Fruit fly (Drosophila melanogaster) whole organism, prepupa: ENCODE measurements around the gene CG32681.
A peak's percentile ranks its signal among the peaks of the same experiment; 100 is the strongest.

ENCODE experiments used
- CG10631 ChIP-seq: fragments of 200-800 bp; sonication (Bioruptor generic); optimal IDR thresholded peaks from 2 replicates; lab custom pipeline; 2016; ENCODE audit warnings: missing biosample characterization, missing genetic modification characterization
- CG10669 ChIP-seq: fragments of 200-800 bp; sonication (Bioruptor generic); optimal IDR thresholded peaks from 3 replicates; lab custom pipeline; 2018; ENCODE audit warnings: missing biosample characterization, mild to moderate bottlenecking, missing genetic modification characterization, moderate library complexity
- CG11762 ChIP-seq: fragments of 200-800 bp; sonication (Bioruptor generic); optimal IDR thresholded peaks from 3 replicates; lab custom pipeline; 2016; ENCODE audit warnings: missing biosample characterization, missing genetic modification characterization; ENCODE audit not compliant: insufficient read depth
- CG15336 ChIP-seq: fragments of 200-800 bp; sonication (Bioruptor generic); IDR thresholded peaks from 2 replicates; pipeline ENCODE4 v1.3.6; 2022; ENCODE audit warnings: missing biosample characterization, missing genetic modification characterization
- CG1621 ChIP-seq: fragments of 200-800 bp; sonication (Bioruptor generic); optimal IDR thresholded peaks from 3 replicates; lab custom pipeline; 2018; ENCODE audit warnings: missing biosample characterization, mild to moderate bottlenecking, missing genetic modification characterization
- CG3032 ChIP-seq: fragments of 200-800 bp; optimal IDR thresholded peaks from 2 replicates; lab custom pipeline; 2019; ENCODE audit warnings: missing biosample characterization, mild to moderate bottlenecking, missing genetic modification characterization, moderate library complexity
- CG32006 ChIP-seq: fragments of 200-800 bp; sonication (Bioruptor generic); optimal IDR thresholded peaks from 3 replicates; lab custom pipeline; 2017; ENCODE audit warnings: missing biosample characterization, mild to moderate bottlenecking, missing genetic modification characterization
- CG34406 ChIP-seq: fragments of 200-800 bp; sonication (Bioruptor generic); optimal IDR thresholded peaks from 3 replicates; lab custom pipeline; 2016; ENCODE audit warnings: missing biosample characterization, missing genetic modification characterization
- CG3919 ChIP-seq: fragments of 200-800 bp; sonication (Bioruptor generic); optimal IDR thresholded peaks from 3 replicates; lab custom pipeline; 2016; ENCODE audit warnings: missing biosample characterization, missing genetic modification characterization
- CG4318 ChIP-seq: fragments of 200-800 bp; sonication (Bioruptor generic); optimal IDR thresholded peaks from 3 replicates; lab custom pipeline; 2017; ENCODE audit warnings: missing biosample characterization, mild to moderate bottlenecking, missing genetic modification characterization
- CG6163 ChIP-seq: fragments of 200-800 bp; sonication (Bioruptor generic); IDR thresholded peaks from 3 replicates; pipeline ENCODE4 v1.3.6; 2022; ENCODE audit warnings: missing biosample characterization, missing genetic modification characterization
- CG6276 ChIP-seq: fragments of 200-800 bp; sonication (Bioruptor generic); optimal IDR thresholded peaks from 2 replicates; lab custom pipeline; 2017; ENCODE audit warnings: missing biosample characterization, mild to moderate bottlenecking, missing genetic modification characterization
- CG6792 ChIP-seq: fragments of 200-800 bp; sonication (Bioruptor generic); optimal IDR thresholded peaks from 3 replicates; lab custom pipeline; 2016; ENCODE audit warnings: missing biosample characterization, missing genetic modification characterization
- CG6808 ChIP-seq: fragments of 200-800 bp; sonication (Bioruptor generic); optimal IDR thresholded peaks from 3 replicates; lab custom pipeline; 2017; ENCODE audit warnings: missing biosample characterization, missing genetic modification characterization, mild to moderate bottlenecking, moderate library complexity, missing genetic modification reagents
- CG6854 ChIP-seq: fragments of 200-800 bp; sonication (Bioruptor generic); optimal IDR thresholded peaks from 2 replicates; lab custom pipeline; 2017; ENCODE audit warnings: missing biosample characterization, mild to moderate bottlenecking, missing genetic modification characterization
- CG8319 ChIP-seq: fragments of 200-800 bp; sonication (Bioruptor generic); optimal IDR thresholded peaks from 3 replicates; lab custom pipeline; 2016; ENCODE audit warnings: missing biosample characterization, missing genetic modification characterization
- CG8632 ChIP-seq: fragments of 200-800 bp; sonication (Bioruptor generic); optimal IDR thresholded peaks from 3 replicates; lab custom pipeline; 2016; ENCODE audit warnings: missing biosample characterization, missing genetic modification characterization
- Eip75B ChIP-seq: fragments of 200-800 bp; sonication (Bioruptor generic); optimal IDR thresholded peaks from 3 replicates; lab custom pipeline; 2016; ENCODE audit warnings: missing biosample characterization, missing genetic modification characterization
- Eip78C ChIP-seq: fragments of 200-800 bp; sonication (Bioruptor generic); peaks from one replicate; lab custom pipeline; 2016; ENCODE audit warnings: missing biosample characterization, missing genetic modification characterization
- Eip93F ChIP-seq: fragments of 200-800 bp; sonication (Bioruptor generic); optimal IDR thresholded peaks from 2 replicates; lab custom pipeline; 2016; ENCODE audit warnings: missing biosample characterization, mild to moderate bottlenecking, missing genetic modification characterization
- Ets96B ChIP-seq: fragments of 200-800 bp; optimal IDR thresholded peaks from 2 replicates; lab custom pipeline; 2019; ENCODE audit warnings: missing biosample characterization, mild to moderate bottlenecking, missing genetic modification characterization, moderate library complexity
- Gug ChIP-seq: fragments of 200-800 bp; sonication (Bioruptor generic); IDR thresholded peaks from 2 replicates; pipeline ENCODE4 v1.3.6; 2022; ENCODE audit warnings: missing biosample characterization, missing genetic modification characterization
- Hr39 ChIP-seq: fragments of 200-800 bp; sonication (Bioruptor generic); optimal IDR thresholded peaks from 2 replicates; lab custom pipeline; 2016; ENCODE audit warnings: missing biosample characterization, missing genetic modification characterization
- Hr4 ChIP-seq: fragments of 200-800 bp; sonication (Bioruptor generic); optimal IDR thresholded peaks from 3 replicates; lab custom pipeline; 2016; ENCODE audit warnings: missing biosample characterization, missing genetic modification characterization
- Met ChIP-seq: fragments of 200-800 bp; sonication (Bioruptor generic); optimal IDR thresholded peaks from 3 replicates; lab custom pipeline; 2016; ENCODE audit warnings: missing biosample characterization, missing genetic modification characterization
- Smox ChIP-seq: fragments of 200-800 bp; sonication (Bioruptor generic); optimal IDR thresholded peaks from 3 replicates; lab custom pipeline; 2016; ENCODE audit warnings: missing biosample characterization, missing genetic modification characterization
- Sox102F ChIP-seq: fragments of 200-800 bp; sonication (Bioruptor generic); optimal IDR thresholded peaks from 2 replicates; lab custom pipeline; 2016; ENCODE audit warnings: missing biosample characterization, mild to moderate bottlenecking, missing genetic modification characterization
- Sox14 ChIP-seq: fragments of 200-800 bp; sonication (Bioruptor generic); optimal IDR thresholded peaks from 3 replicates; lab custom pipeline; 2016; ENCODE audit warnings: missing biosample characterization, missing genetic modification characterization
- Sox15 ChIP-seq: fragments of 200-800 bp; sonication (Bioruptor generic); optimal IDR thresholded peaks from 3 replicates; lab custom pipeline; 2016; ENCODE audit warnings: missing biosample characterization, missing genetic modification characterization
- achi ChIP-seq: fragments of 200-800 bp; sonication (Bioruptor generic); optimal IDR thresholded peaks from 3 replicates; lab custom pipeline; 2016; ENCODE audit warnings: missing biosample characterization, missing genetic modification characterization
- cyc ChIP-seq: fragments of 200-800 bp; sonication (Bioruptor generic); optimal IDR thresholded peaks from 3 replicates; lab custom pipeline; 2016; ENCODE audit warnings: missing biosample characterization, missing genetic modification characterization
- dac ChIP-seq: fragments of 200-800 bp; sonication (Bioruptor generic); optimal IDR thresholded peaks from 2 replicates; lab custom pipeline; 2017; ENCODE audit warnings: missing biosample characterization, mild to moderate bottlenecking, missing genetic modification characterization
- dsx ChIP-seq: fragments of 200-800 bp; optimal IDR thresholded peaks from 3 replicates; lab custom pipeline; 2019; ENCODE audit warnings: missing biosample characterization, mild to moderate bottlenecking, missing genetic modification characterization, moderate library complexity; ENCODE audit not compliant: poor library complexity, severe bottlenecking
- eg ChIP-seq: fragments of 200-800 bp; sonication (Bioruptor generic); IDR thresholded peaks from 3 replicates; pipeline ENCODE4 v1.3.6; 2022; ENCODE audit warnings: missing biosample characterization, missing genetic modification characterization
- esn ChIP-seq: fragments of 200-800 bp; sonication (Bioruptor generic); optimal IDR thresholded peaks from 2 replicates; lab custom pipeline; 2016; ENCODE audit warnings: missing biosample characterization, mild to moderate bottlenecking, missing genetic modification characterization, moderate library complexity
- fd85E ChIP-seq: fragments of 200-800 bp; sonication (Bioruptor generic); optimal IDR thresholded peaks from 3 replicates; lab custom pipeline; 2016; ENCODE audit warnings: missing biosample characterization, missing genetic modification characterization
- fkh ChIP-seq: fragments of 200-800 bp; sonication (Bioruptor generic); optimal IDR thresholded peaks from 3 replicates; lab custom pipeline; 2017; ENCODE audit warnings: missing biosample characterization, mild to moderate bottlenecking, missing genetic modification characterization, moderate library complexity
- lz ChIP-seq: fragments of 200-800 bp; sonication (Bioruptor generic); optimal IDR thresholded peaks from 3 replicates; lab custom pipeline; 2016; ENCODE audit warnings: missing biosample characterization, missing genetic modification characterization
- salr ChIP-seq, 2 experiments: fragments of 200-800 bp; sonication (Bioruptor generic); optimal IDR thresholded peaks; 3 replicates each; lab custom pipeline; 2016 to 2018; ENCODE audit warnings: missing biosample characterization in 2 of 2, missing genetic modification characterization in 2 of 2, mild to moderate bottlenecking in 1 of 2
- svp ChIP-seq: fragments of 200-800 bp; sonication (Bioruptor generic); peaks from one replicate; lab custom pipeline; 2016; ENCODE audit warnings: missing biosample characterization, missing genetic modification characterization
- topi ChIP-seq: fragments of 200-800 bp; sonication (Bioruptor generic); optimal IDR thresholded peaks from 3 replicates; lab custom pipeline; 2016; ENCODE audit warnings: missing biosample characterization, missing genetic modification characterization
- vri ChIP-seq: fragments of 200-800 bp; sonication (Bioruptor generic); optimal IDR thresholded peaks from 3 replicates; lab custom pipeline; 2016; ENCODE audit warnings: missing biosample characterization, mild to moderate bottlenecking, missing genetic modification characterization

CG32681 gene

DNA sequence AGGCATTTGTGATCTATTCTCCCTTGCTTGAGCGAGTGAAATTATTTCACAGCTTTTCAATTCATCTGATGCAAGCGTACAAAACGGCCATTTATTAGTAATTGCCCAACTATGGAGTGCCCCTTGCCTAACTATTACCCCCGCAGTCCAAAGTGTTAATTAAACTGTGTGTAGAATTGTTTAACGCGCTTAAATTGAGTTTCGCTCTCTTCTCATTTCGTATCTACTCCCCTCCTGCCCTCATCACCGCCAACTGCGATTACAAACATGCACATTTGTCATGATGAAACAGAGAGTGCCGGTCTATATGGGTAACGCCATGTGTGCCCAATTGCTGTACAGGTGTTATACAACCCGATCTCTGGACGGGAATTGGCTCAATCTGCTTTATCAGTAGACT, 11.4 kb downstream of the CG32681 start:
- TF ChIP-seq vri (peak; percentile 48), Smox (GFP tag; lab: Kevin White, UChicago) (no peak)

DNA sequence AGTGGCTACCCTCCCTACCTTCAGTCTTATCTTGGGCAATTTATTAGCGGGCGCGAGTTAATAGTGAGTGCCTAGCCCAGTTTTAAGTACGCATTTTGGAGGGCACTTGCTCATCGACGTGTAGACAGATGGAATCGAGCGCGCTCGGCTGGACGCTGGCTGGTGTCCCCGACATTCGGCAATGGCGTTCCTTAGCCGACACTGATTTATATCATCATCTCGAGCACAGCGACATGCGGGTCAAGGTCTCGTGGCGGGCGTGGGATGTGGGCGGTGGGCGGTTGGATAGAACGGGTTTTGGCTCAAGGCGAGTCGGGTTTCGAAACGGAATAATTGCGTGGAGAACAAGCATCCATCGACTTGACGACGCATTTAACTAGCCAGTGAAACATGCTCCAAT, 11.8 kb downstream of the CG32681 start:
- TF ChIP-seq Hr4 (GFP tag; lab: Kevin White, UChicago) (no peak), achi (no peak), CG6276 (GFP tag; lab: Kevin White, UChicago) (no peak), lz (GFP tag; lab: Kevin White, UChicago) (no peak), Sox15 (GFP tag; lab: Kevin White, UChicago) (no peak), Met (no peak), CG8319 (no peak), fd85E (GFP tag; lab: Kevin White, UChicago) (no peak), dac (GFP tag; lab: Kevin White, UChicago) (no peak), salr (GFP tag; optimal IDR thresholded peaks at IDR 0.05; lab: Kevin White, UChicago) (no peak), CG34406 (no peak), Sox102F (GFP tag; lab: Kevin White, UChicago) (no peak), CG10631 (GFP tag; lab: Kevin White, UChicago) (no peak), CG6854 (GFP tag; lab: Kevin White, UChicago) (no peak), CG6792 (no peak), CG3032 (tag; lab: Kevin White, UChicago) (no peak), CG11762 (GFP tag; lab: Kevin White, UChicago) (no peak), CG6808 (GFP tag; lab: Kevin White, UChicago) (no peak), CG3919 (no peak)

DNA sequence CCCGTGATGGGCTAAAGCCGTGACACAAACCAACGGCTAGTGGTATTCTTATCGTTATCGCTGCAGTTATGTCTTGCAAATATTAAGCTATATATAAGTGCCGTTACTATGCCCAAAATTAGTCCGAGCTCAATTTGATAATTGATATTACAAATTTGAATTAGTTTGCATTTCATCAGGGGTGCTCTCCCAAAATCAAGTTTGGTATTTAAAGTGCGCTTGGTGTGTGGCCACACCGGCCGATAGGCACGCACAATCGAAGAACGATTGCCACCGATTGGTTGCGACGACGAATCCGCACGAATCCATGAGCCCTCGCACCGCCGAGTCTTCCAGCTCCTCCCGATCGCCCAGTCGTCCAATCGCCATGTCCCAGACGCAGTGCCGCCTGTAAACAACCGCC, 13.3 kb downstream of the CG32681 start, which contains the start of gene CG17841:
Gene CG17841, plus strand, starts transcription at position 252 of the 403 bp plus-strand sequence.
- TF ChIP-seq CG6163 (GFP tag; lab: Robert Waterston, UW), result 0 out of 3 replicates have a peak, but pooled peaks have one; percentile 11
- no peak for TF ChIP-seq Hr4 (GFP tag; lab: Kevin White, UChicago)

DNA sequence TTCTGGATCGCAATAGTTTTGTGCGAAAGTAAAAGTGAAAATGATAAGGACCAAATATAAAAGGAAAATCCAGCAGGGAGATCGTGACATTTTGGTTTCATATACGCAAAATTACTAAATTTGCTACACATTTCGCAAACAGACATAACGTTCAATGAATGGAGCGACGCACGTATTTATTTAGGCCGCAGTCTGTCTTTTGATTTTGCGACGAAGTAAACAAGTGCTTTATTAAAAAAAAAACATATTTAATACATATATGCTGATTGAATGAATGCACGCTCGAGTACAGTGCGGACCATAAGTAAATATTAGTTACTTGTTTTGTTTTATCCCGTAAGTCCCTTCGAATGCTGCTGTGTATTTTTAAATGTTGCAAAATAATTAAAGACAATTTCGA, 13.8 kb downstream of the CG32681 start, which contains the start of gene CG32679:
Gene CG32679, minus strand, starts transcription at position 101 of the 400 bp plus-strand sequence.
- TF ChIP-seq Hr39 (GFP tag; lab: Kevin White, UChicago) (no peak), salr (GFP tag; optimal IDR thresholded peaks at IDR 0.05; lab: Kevin White, UChicago) (no peak), CG32006 (no peak), cyc (no peak), CG4318 (GFP tag; lab: Kevin White, UChicago) (no peak), topi (GFP tag; lab: Kevin White, UChicago) (no peak)

DNA sequence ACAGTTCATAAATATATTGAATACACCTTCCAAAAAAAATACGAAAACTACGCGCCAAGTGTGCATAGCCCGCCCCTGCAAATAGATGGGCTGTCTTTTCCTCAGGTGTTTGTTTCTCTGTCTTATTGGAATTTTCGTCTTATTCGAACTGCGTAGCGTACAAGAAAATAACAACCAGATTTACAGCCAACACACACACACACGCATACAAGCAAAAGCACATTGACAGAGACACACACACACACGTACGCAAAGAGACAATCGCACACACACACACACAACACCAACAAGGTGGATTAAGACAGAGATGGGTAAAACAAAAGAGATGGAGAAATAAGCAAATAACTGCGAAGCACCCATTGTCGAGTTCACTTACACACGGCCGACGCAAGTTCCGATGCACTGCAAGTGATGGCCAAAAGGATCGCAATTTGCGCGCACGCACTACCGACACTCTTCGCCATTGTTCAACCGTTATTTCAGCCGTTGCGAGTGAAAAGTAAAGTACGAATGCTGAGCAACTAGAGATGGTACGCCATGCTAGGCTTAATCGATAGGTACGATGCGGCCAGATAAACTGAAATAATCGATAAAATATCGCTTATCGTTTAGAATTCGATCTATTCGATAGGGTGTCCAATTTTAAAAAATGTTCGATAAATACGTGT, 15.3 kb downstream of the CG32681 start:
- TF ChIP-seq svp (GFP tag; lab: Kevin White, UChicago) (peak; percentile 39), CG8632 (no peak), Hr4 (GFP tag; lab: Kevin White, UChicago) (no peak), CG6792 (no peak), CG1621 (tag; lab: Kevin White, UChicago) (no peak), topi (GFP tag; lab: Kevin White, UChicago) (peak; percentile 25), CG15336 (GFP tag; lab: Robert Waterston, UW) (peak; percentile 42), dsx (peak; percentile 55), eg (GFP tag; lab: Robert Waterston, UW) (peak; percentile 17; the same call in 1 of the 3 replicates), CG3919 (peak; percentile 23), Sox102F (GFP tag; lab: Kevin White, UChicago) (peak; percentile 45), lz (GFP tag; lab: Kevin White, UChicago) (peak; percentile 9), Ets96B (tag; lab: Kevin White, UChicago) (no peak), CG10669 (GFP tag; lab: Kevin White, UChicago) (no peak), CG6854 (GFP tag; lab: Kevin White, UChicago) (peak; percentile 60), esn (GFP tag; lab: Kevin White, UChicago) (peak; percentile 22), Sox14 (GFP tag; lab: Kevin White, UChicago) (peak; percentile 60), Eip75B (GFP tag; lab: Kevin White, UChicago) (peak; percentile 25), CG34406 (no peak), Eip78C (peak; percentile 89), fkh (GFP tag; lab: Kevin White, UChicago) (peak; percentile 89), Eip93F (GFP tag; lab: Kevin White, UChicago) (no peak), CG10631 (GFP tag; lab: Kevin White, UChicago) (no peak), CG32006 (no peak), Gug (GFP tag; lab: Robert Waterston, UW) (no peak)
